Worm (Caenorhabditis elegans) whole organism, early embryonic: Measurements from ENCODE around the gene clec-228.

Source experiments
- B0310.2 ChIP-seq: sonication (generic microtip); optimal IDR thresholded peaks from 2 replicates; lab custom pipeline; 2016; ENCODE audit warnings: mild to moderate bottlenecking, missing genetic modification characterization, missing compliant biosample characterization
- ama-1 ChIP-seq: fragments of 150-350 bp; optimal IDR thresholded peaks from 2 replicates; lab custom pipeline; 2014
- ceh-13 ChIP-seq: fragments of 200-800 bp; sonication (Bioruptor generic); optimal IDR thresholded peaks from 2 replicates; lab custom pipeline; 2018; ENCODE audit warnings: mild to moderate bottlenecking, missing genetic modification characterization, missing compliant biosample characterization
- ceh-36 ChIP-seq: sonication (generic microtip); optimal IDR thresholded peaks from 2 replicates; lab custom pipeline; 2016; ENCODE audit warnings: missing genetic modification characterization, inconsistent platforms, missing compliant biosample characterization
- flt-1 ChIP-seq: fragments of 200-800 bp; sonication (Bioruptor generic); IDR thresholded peaks from 2 replicates; pipeline ENCODE4 v1.3.6; 2022; ENCODE audit warnings: missing genetic modification characterization, missing compliant biosample characterization
- hmbx-1 ChIP-seq: sonication (generic microtip); optimal IDR thresholded peaks from 2 replicates; lab custom pipeline; 2016; ENCODE audit warnings: mild to moderate bottlenecking, missing genetic modification characterization, missing compliant biosample characterization
- hmg-4 ChIP-seq: fragments of 200-800 bp; sonication (Bioruptor generic); optimal IDR thresholded peaks from 2 replicates; lab custom pipeline; 2018; ENCODE audit warnings: mild to moderate bottlenecking, missing genetic modification characterization, missing compliant biosample characterization
- hnd-1 ChIP-seq: sonication (generic microtip); optimal IDR thresholded peaks from 2 replicates; lab custom pipeline; 2016; ENCODE audit warnings: missing genetic modification characterization, missing compliant biosample characterization
- pes-1 ChIP-seq: fragments of 200-800 bp; sonication (Bioruptor generic); IDR thresholded peaks from 2 replicates; pipeline ENCODE4 v1.3.6; 2022; ENCODE audit warnings: missing genetic modification reagents, missing genetic modification characterization, missing compliant biosample characterization
- sea-1 ChIP-seq: fragments of 200-800 bp; sonication (Bioruptor generic); conservative IDR thresholded peaks from 2 replicates; pipeline ENCODE4 v1.3.6; 2022; ENCODE audit warnings: missing genetic modification characterization, missing compliant biosample characterization

- TF ChIP-seq ceh-36 (tag; lab: Kevin White, UChicago) (no peak), sea-1 (GFP tag; lab: Robert Waterston, UW) (no peak), pes-1 (GFP tag; lab: Robert Waterston, UW) (no peak), ama-1 (lab: Kevin White, UChicago) (no peak), ceh-13 (GFP tag; lab: Kevin White, UChicago) (no peak), flt-1 (GFP tag; lab: Robert Waterston, UW) (no peak), hmg-4 (GFP tag; lab: Kevin White, UChicago) (no peak), B0310.2 (tag; lab: Kevin White, UChicago) (no peak), hmbx-1 (no peak), hnd-1 (tag; lab: Kevin White, UChicago) (no peak)
These were observed 40.6 kb upstream of the clec-228 start, which contains the start of gene srh-251 for ce11 chrV:15379817-15380216.
